Worm (Caenorhabditis elegans): ENCODE data around the gene Y12A6A.1.

The Y12A6A.1 gene

DNA sequence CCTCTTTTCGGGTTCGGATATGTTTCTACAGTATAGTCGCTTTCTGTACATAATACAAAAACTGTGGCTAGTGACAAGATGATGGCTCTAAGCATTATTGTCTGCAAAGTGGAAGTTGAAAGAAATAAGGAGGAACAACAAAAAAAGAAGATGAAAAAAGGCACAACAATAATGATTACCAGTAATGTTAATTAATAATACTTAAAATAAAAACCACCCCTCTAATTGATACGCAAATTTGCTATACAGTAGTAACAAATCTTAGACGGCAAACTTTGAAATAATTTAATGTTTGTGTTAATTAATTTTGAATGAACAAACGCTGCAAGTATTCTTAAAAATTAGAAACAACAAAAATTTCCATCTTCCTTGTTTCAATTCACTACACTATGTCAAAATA lies at the start of gene Y12A6A.1:
Gene Y12A6A.1, minus strand, starts transcription at position 101 of the 400 bp plus-strand sequence.
- no peak for TF ChIP-seq ztf-11 (tag; optimal IDR thresholded peaks at IDR 0.05)
- TF ChIP-seq nhr-76 (tag; optimal IDR thresholded peaks at IDR 0.05) = no peak
- no peak for TF ChIP-seq nhr-43 (tag; optimal IDR thresholded peaks at IDR 0.05; ENCODE audit: poor library complexity, severe bottlenecking)
- no peak for TF ChIP-seq ZK546.5 (tag; optimal IDR thresholded peaks at IDR 0.05)
- TF ChIP-seq nhr-23 (tag; optimal IDR thresholded peaks at IDR 0.05) = no peak
- no peak for TF ChIP-seq R02D3.7 (tag; optimal IDR thresholded peaks at IDR 0.05)
- no peak for TF ChIP-seq ceh-82 (tag; optimal IDR thresholded peaks at IDR 0.05)
- TF ChIP-seq tbx-2 (tag; optimal IDR thresholded peaks at IDR 0.05) = no peak
- no peak for TF ChIP-seq pha-4 (tag; optimal IDR thresholded peaks at IDR 0.05)
- TF ChIP-seq nhr-67 (tag; optimal IDR thresholded peaks at IDR 0.05) = no peak
- TF ChIP-seq nhr-28 (tag; optimal IDR thresholded peaks at IDR 0.05) = no peak
- no peak for TF ChIP-seq skn-1 (tag; optimal IDR thresholded peaks at IDR 0.05)
- no peak for TF ChIP-seq egl-5 (tag; optimal IDR thresholded peaks at IDR 0.05)
- no peak for TF ChIP-seq unc-39 (tag; optimal IDR thresholded peaks at IDR 0.05)
- no peak for TF ChIP-seq nfya-1 (tag; optimal IDR thresholded peaks at IDR 0.05; ENCODE audit: insufficient read depth)

DNA sequence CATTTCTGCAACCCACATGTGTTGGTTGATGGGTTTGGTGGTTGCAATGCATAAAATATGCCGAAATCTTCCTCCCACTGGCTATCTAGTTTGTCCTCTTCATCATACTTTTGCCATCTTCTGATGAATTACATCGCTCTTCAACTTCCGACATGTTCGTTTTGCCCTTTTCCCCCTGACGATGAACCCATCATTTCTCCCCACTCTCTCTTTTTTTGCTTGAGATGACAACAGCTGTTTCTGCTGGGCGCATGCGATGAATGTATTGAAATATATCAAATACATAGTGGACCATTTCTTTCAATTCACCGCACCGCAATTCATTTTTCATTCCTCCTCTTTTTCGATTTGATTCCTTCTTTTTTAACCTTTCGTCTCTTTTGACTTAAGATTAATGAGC lies 49.4 kb upstream of the Y12A6A.1 start:
- no peak for TF ChIP-seq ceh-16 (tag; optimal IDR thresholded peaks at IDR 0.05)
- peak; percentile 44 for TF ChIP-seq lin-39 (tag; optimal IDR thresholded peaks at IDR 0.05)

DNA sequence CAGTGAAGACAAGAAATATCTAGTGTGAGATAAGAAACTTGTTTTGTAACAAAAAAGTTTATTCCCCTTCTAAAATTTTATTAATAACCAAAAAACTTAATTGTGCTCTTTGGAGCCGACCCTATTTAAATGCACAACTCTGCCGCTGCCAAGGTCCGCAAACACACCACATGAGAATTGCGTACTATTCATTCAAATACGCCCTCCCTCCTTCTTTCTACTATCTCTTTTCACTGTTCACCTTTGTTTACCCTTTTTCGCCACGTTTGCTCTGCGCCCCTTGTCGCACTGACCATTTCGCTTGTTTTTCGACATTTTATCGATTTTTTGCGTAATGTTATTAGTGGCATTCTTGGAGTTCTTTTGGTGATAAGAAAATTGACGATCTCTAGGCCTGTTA lies 48.1 kb upstream of the Y12A6A.1 start:
- TF ChIP-seq fkh-2 (tag; optimal IDR thresholded peaks at IDR 0.05) (no peak), ceh-82 (tag; optimal IDR thresholded peaks at IDR 0.05) (no peak), elt-1 (tag; optimal IDR thresholded peaks at IDR 0.05) (no peak), nhr-77 (tag; optimal IDR thresholded peaks at IDR 0.05) (no peak), nhr-11 (tag; optimal IDR thresholded peaks at IDR 0.05) (no peak), elt-3 (tag; optimal IDR thresholded peaks at IDR 0.05) (no peak), pqm-1 (tag; optimal IDR thresholded peaks at IDR 0.05) (peak; percentile 43), jun-1 (tag; optimal IDR thresholded peaks at IDR 0.05) (peak; percentile 12), ama-1 (optimal IDR thresholded peaks at IDR 0.05) (no peak), pha-4 (tag; optimal IDR thresholded peaks at IDR 0.05) (peak; percentile 96), hmg-11 (tag; optimal IDR thresholded peaks at IDR 0.05) (peak; percentile 4), ceh-28 (tag; optimal IDR thresholded peaks at IDR 0.05) (peak; percentile 54), mdl-1 (tag; optimal IDR thresholded peaks at IDR 0.05) (no peak), nfya-1 (tag; optimal IDR thresholded peaks at IDR 0.05; ENCODE audit: insufficient read depth) (peak; percentile 41), lin-39 (tag; optimal IDR thresholded peaks at IDR 0.05) (no peak), elt-2 (tag; optimal IDR thresholded peaks at IDR 0.05) (peak; percentile 71), sea-2 (GFP tag; optimal IDR thresholded peaks at IDR 0.05) (no peak), lin-15B (tag; optimal IDR thresholded peaks at IDR 0.05) (no peak), egl-5 (tag; optimal IDR thresholded peaks at IDR 0.05) (no peak)

DNA sequence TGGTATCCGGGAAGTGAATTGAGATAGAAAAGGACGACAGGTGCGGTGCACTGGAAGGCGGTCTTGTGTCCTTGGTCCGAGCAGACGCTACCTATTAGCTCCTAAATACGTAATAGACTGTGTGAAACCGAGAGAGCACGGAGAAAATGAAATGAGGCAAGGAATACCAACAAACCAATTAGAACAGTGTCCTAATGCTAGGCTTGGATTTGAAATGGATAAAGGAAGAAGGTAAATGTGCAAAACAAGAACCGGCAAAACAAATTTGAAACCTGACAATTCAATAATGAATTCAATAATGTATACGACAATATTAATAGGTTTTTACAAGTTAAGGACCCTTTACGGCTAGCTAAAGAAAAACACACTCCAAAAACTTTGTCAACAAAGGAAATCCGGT lies 47.2 kb upstream of the Y12A6A.1 start, which contains the start of gene C04A11.2:
Gene C04A11.2, minus strand, starts transcription at position 101 of the 400 bp plus-strand sequence.
- TF ChIP-seq egl-27 (tag; optimal IDR thresholded peaks at IDR 0.05) = no peak
- no peak for TF ChIP-seq zag-1 (tag; optimal IDR thresholded peaks at IDR 0.05)
- TF ChIP-seq nhr-28 (tag; optimal IDR thresholded peaks at IDR 0.05) = no peak
- TF ChIP-seq nhr-23 (tag; optimal IDR thresholded peaks at IDR 0.05) = no peak
- TF ChIP-seq skn-1 (tag; optimal IDR thresholded peaks at IDR 0.05) = no peak
- no peak for TF ChIP-seq pha-4 (tag; optimal IDR thresholded peaks at IDR 0.05)
- no peak for TF ChIP-seq sea-2 (GFP tag; optimal IDR thresholded peaks at IDR 0.05)
- TF ChIP-seq lsy-12 (tag; optimal IDR thresholded peaks at IDR 0.05) = no peak

DNA sequence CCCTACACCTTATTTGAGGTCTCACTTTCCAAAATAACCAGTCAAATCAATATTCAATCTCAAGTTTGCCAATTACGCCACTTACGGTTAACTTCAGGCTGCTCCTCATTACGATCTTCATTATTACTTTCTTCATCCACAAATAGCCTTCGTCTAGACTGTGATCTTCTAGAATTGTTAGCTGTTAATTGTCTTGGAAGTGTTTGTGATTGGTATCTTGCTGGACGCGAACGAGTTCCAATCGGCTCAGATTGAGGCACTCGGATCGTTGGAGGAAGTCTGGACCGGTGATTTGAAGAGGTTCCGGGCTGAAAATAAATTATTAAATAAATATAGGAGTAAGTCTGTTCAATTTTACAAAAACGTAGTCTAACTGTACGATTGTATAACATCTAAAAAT lies 45.3 kb upstream of the Y12A6A.1 start:
- TF ChIP-seq nhr-43 (tag; optimal IDR thresholded peaks at IDR 0.05; ENCODE audit: poor library complexity, severe bottlenecking) = no peak
- TF ChIP-seq mdl-1 (tag; optimal IDR thresholded peaks at IDR 0.05) = no peak
- no peak for TF ChIP-seq elt-3 (tag; optimal IDR thresholded peaks at IDR 0.05)
- TF ChIP-seq skn-1 (tag; optimal IDR thresholded peaks at IDR 0.05) = no peak
- no peak for TF ChIP-seq unc-62 (GFP tag; optimal IDR thresholded peaks at IDR 0.05)
- TF ChIP-seq nfya-1 (tag; optimal IDR thresholded peaks at IDR 0.05; ENCODE audit: insufficient read depth) = no peak
- no peak for TF ChIP-seq elt-1 (tag; optimal IDR thresholded peaks at IDR 0.05)
- no peak for TF ChIP-seq eor-1 (tag; optimal IDR thresholded peaks at IDR 0.05)
- TF ChIP-seq nhr-11 (tag; optimal IDR thresholded peaks at IDR 0.05) = no peak
